Worm (Caenorhabditis elegans): Measurements from ENCODE around the gene R04E5.8.

R04E5.8 gene

ce11 chrX:8846447-8847237, 40.7 kb upstream of the R04E5.8 start, which contains the start of gene C28G1.10 (continued):
- TF ChIP-seq cebp-2 (GFP tag; IDR thresholded peaks at IDR 0.05) = no peak
- TF ChIP-seq F52B5.7 (tag; optimal IDR thresholded peaks at IDR 0.05) = no peak
- TF ChIP-seq B0035.1 (tag; optimal IDR thresholded peaks at IDR 0.05) = no peak
- TF ChIP-seq nhr-120 (GFP tag; IDR thresholded peaks at IDR 0.05) = 0 out of 2 replicates have a peak, but pooled peaks have one; percentile 67
- TF ChIP-seq ztf-26 (tag; optimal IDR thresholded peaks at IDR 0.05) = no peak
- TF ChIP-seq attf-3 (GFP tag; conservative IDR thresholded peaks at IDR 0.05) = no peak

- TF ChIP-seq ccch-3 (GFP tag; optimal IDR thresholded peaks at IDR 0.05) (no peak), nhr-120 (GFP tag; IDR thresholded peaks at IDR 0.05) (no peak), akir-1 (GFP tag; optimal IDR thresholded peaks at IDR 0.05) (no peak), lag-1 (GFP tag; IDR thresholded peaks at IDR 0.05) (no peak), repo-1 (tag; optimal IDR thresholded peaks at IDR 0.05) (no peak), efl-1 (GFP tag; optimal IDR thresholded peaks at IDR 0.05) (no peak), ztf-22 (GFP tag; optimal IDR thresholded peaks at IDR 0.05) (no peak), tlf-1 (GFP tag; optimal IDR thresholded peaks at IDR 0.05) (no peak), ceh-40 (GFP tag; IDR thresholded peaks at IDR 0.05) (no peak)
Observed at ce11 chrX:8843988-8844387, 38.1 kb upstream of the R04E5.8 start, which contains the start of gene ubc-23. ubc-23 (plus strand) TSS chrX:8844288.

- TF ChIP-seq unc-130 (GFP tag; optimal IDR thresholded peaks at IDR 0.05) = no peak
- TF ChIP-seq lsy-27 (tag; optimal IDR thresholded peaks at IDR 0.05; ENCODE audit: borderline replicate concordance, insufficient read depth) = no peak
- TF ChIP-seq tbx-9 (tag; optimal IDR thresholded peaks at IDR 0.05; ENCODE audit: borderline replicate concordance) = no peak
- no peak for TF ChIP-seq Y95B8A.8 (GFP tag; IDR thresholded peaks at IDR 0.05)
- TF ChIP-seq pbrm-1 (GFP tag; IDR thresholded peaks at IDR 0.05) = peak; percentile 59; the same call in 1 of the 2 replicates
- TF ChIP-seq bed-2 (GFP tag; IDR thresholded peaks at IDR 0.05) = no peak
- TF ChIP-seq atf-7 (tag; optimal IDR thresholded peaks at IDR 0.05) = no peak
- TF ChIP-seq hlh-12 (tag; optimal IDR thresholded peaks at IDR 0.05) = peak; percentile 49
- peak; percentile 5 for TF ChIP-seq madf-10 (tag; optimal IDR thresholded peaks at IDR 0.05)
- TF ChIP-seq nhr-27 (tag; optimal IDR thresholded peaks at IDR 0.05) = no peak
- no peak for TF ChIP-seq sea-2 (GFP tag; IDR thresholded peaks at IDR 0.05)
- TF ChIP-seq hlh-26 (GFP tag; conservative IDR thresholded peaks at IDR 0.05) = no peak
- no peak for TF ChIP-seq ceh-100 (GFP tag; IDR thresholded peaks at IDR 0.05)
- peak; percentile 66; the same call in 1 of the 2 replicates for TF ChIP-seq ztf-25 (GFP tag; IDR thresholded peaks at IDR 0.05)
- no peak for TF ChIP-seq lin-40 (tag; optimal IDR thresholded peaks at IDR 0.05)
- TF ChIP-seq lir-1 (GFP tag; conservative IDR thresholded peaks at IDR 0.05) = no peak
- peak; percentile 45 for TF ChIP-seq him-1 (tag; optimal IDR thresholded peaks at IDR 0.05)
- no peak for TF ChIP-seq T26A5.8 (tag; optimal IDR thresholded peaks at IDR 0.05)
- peak; percentile 65; the same call in 1 of the 2 replicates for TF ChIP-seq egl-44 (GFP tag; IDR thresholded peaks at IDR 0.05)
- no peak for TF ChIP-seq cebp-2 (GFP tag; IDR thresholded peaks at IDR 0.05)
- peak; percentile 87 for TF ChIP-seq tbp1 (GFP tag; optimal IDR thresholded peaks at IDR 0.05)
- TF ChIP-seq F23B12.7 (tag; optimal IDR thresholded peaks at IDR 0.05; ENCODE audit: insufficient read depth) = no peak
- TF ChIP-seq nhr-80 (tag; optimal IDR thresholded peaks at IDR 0.05) = no peak
- TF ChIP-seq nfya-2 (GFP tag; IDR thresholded peaks at IDR 0.05) = no peak
- TF ChIP-seq D2030.7 (GFP tag; IDR thresholded peaks at IDR 0.05) = peak; percentile 66
- TF ChIP-seq C17E4.6 (GFP tag; IDR thresholded peaks at IDR 0.05) = no peak
- no peak for TF ChIP-seq aptf-3 (GFP tag; IDR thresholded peaks at IDR 0.05)
- TF ChIP-seq ZK185.1 (tag; optimal IDR thresholded peaks at IDR 0.05; ENCODE audit: poor library complexity, severe bottlenecking) = peak; percentile 68
- peak; percentile 21 for TF ChIP-seq snpc-4 (GFP tag; optimal IDR thresholded peaks at IDR 0.05)
- peak in 2 of 4 experiments; percentile 42 to 64 for TF ChIP-seq snpc-4 (tag; optimal IDR thresholded peaks at IDR 0.05)
- TF ChIP-seq die-1 (tag; optimal IDR thresholded peaks at IDR 0.05) = peak; percentile 70
- no peak for TF ChIP-seq Y79H2A.3 (GFP tag; conservative IDR thresholded peaks at IDR 0.05)
Observed at ce11 chrX:8838176-8838575, 32.3 kb upstream of the R04E5.8 start.

All from whole organism, young adult.